Worm (Caenorhabditis elegans) whole organism, young adult: ENCODE results near the gene rpl-16.
A peak's percentile ranks its signal among the peaks of the same experiment; 100 is the strongest.

ENCODE experiments used
- B0261.1 ChIP-seq: sonication (generic microtip); optimal IDR thresholded peaks from 2 replicates; lab custom pipeline; 2016; ENCODE audit warnings: mild to moderate bottlenecking, missing genetic modification characterization, moderate library complexity, missing compliant biosample characterization
- D2030.7 ChIP-seq: fragments of 200-800 bp; sonication (Bioruptor generic); IDR thresholded peaks from 2 replicates; pipeline ENCODE4 v1.3.6; 2022; ENCODE audit warnings: missing genetic modification reagents, missing genetic modification characterization, missing compliant biosample characterization
- F10E7.11 ChIP-seq: sonication (generic microtip); optimal IDR thresholded peaks from 2 replicates; lab custom pipeline; 2017; ENCODE audit warnings: mild to moderate bottlenecking, missing genetic modification characterization, moderate library complexity, missing compliant biosample characterization
- F22D6.2 ChIP-seq: sonication (generic microtip); optimal IDR thresholded peaks from 2 replicates; lab custom pipeline; 2016; ENCODE audit warnings: mild to moderate bottlenecking, missing genetic modification characterization, missing compliant biosample characterization
- F23B12.7 ChIP-seq: sonication (generic microtip); optimal IDR thresholded peaks from 2 replicates; lab custom pipeline; 2017; ENCODE audit warnings: missing genetic modification characterization, mild to moderate bottlenecking, missing compliant biosample characterization, antibody characterized with exemption, moderate library complexity; ENCODE audit not compliant: insufficient read depth
- F33H1.4 ChIP-seq: fragments of 200-800 bp; sonication (Bioruptor generic); IDR thresholded peaks from 2 replicates; pipeline ENCODE4 v1.3.6; 2022; ENCODE audit warnings: missing genetic modification reagents, missing genetic modification characterization, missing compliant biosample characterization
- F39B2.1 ChIP-seq: fragments of 200-800 bp; sonication (Bioruptor generic); IDR thresholded peaks from 2 replicates; pipeline ENCODE4 v1.3.6; 2022; ENCODE audit warnings: missing genetic modification reagents, missing genetic modification characterization, missing compliant biosample characterization
- F57C9.4 ChIP-seq: sonication (generic microtip); optimal IDR thresholded peaks from 2 replicates; lab custom pipeline; 2017; ENCODE audit warnings: mild to moderate bottlenecking, missing genetic modification characterization, missing compliant biosample characterization
- K11D2.4 ChIP-seq: fragments of 200-800 bp; sonication (Bioruptor generic); IDR thresholded peaks from 2 replicates; pipeline ENCODE4 v1.3.6; 2022; ENCODE audit warnings: missing genetic modification reagents, missing genetic modification characterization, missing compliant biosample characterization
- Y53G8AR.9 ChIP-seq: fragments of 200-800 bp; sonication (Bioruptor generic); conservative IDR thresholded peaks from 2 replicates; pipeline ENCODE4 v1.3.6; 2022; ENCODE audit warnings: missing genetic modification reagents, missing genetic modification characterization, missing compliant biosample characterization
- Y56A3A.18 ChIP-seq: fragments of 200-800 bp; sonication (Bioruptor generic); IDR thresholded peaks from 2 replicates; pipeline ENCODE4 v1.3.6; 2022; ENCODE audit warnings: missing genetic modification reagents, missing genetic modification characterization, missing compliant biosample characterization
- Y67H2A.10 ChIP-seq: fragments of 200-800 bp; sonication (Bioruptor generic); conservative IDR thresholded peaks from 2 replicates; pipeline ENCODE4 v1.3.6; 2022; ENCODE audit warnings: missing genetic modification reagents, missing genetic modification characterization, missing compliant biosample characterization
- athp-1 ChIP-seq: sonication (generic microtip); optimal IDR thresholded peaks from 2 replicates; lab custom pipeline; 2017; ENCODE audit warnings: mild to moderate bottlenecking, missing genetic modification characterization, missing compliant biosample characterization
- attf-3 ChIP-seq: fragments of 200-800 bp; sonication (Bioruptor generic); conservative IDR thresholded peaks from 2 replicates; pipeline ENCODE4 v1.3.6; 2022; ENCODE audit warnings: missing genetic modification reagents, missing genetic modification characterization, missing compliant biosample characterization
- ceh-100 ChIP-seq: fragments of 200-800 bp; sonication (Bioruptor generic); IDR thresholded peaks from 2 replicates; pipeline ENCODE4 v1.3.6; 2022; ENCODE audit warnings: missing genetic modification reagents, missing genetic modification characterization, missing compliant biosample characterization
- ceh-58 ChIP-seq: fragments of 200-800 bp; sonication (Bioruptor generic); IDR thresholded peaks from 2 replicates; pipeline ENCODE4 v1.3.6; 2022; ENCODE audit warnings: missing genetic modification characterization, missing compliant biosample characterization
- ceh-79 ChIP-seq: sonication (generic microtip); optimal IDR thresholded peaks from 2 replicates; lab custom pipeline; 2017; ENCODE audit warnings: mild to moderate bottlenecking, missing genetic modification characterization, missing compliant biosample characterization
- ceh-91 ChIP-seq: fragments of 200-800 bp; sonication (Bioruptor generic); IDR thresholded peaks from 2 replicates; pipeline ENCODE4 v1.3.6; 2022; ENCODE audit warnings: missing genetic modification reagents, missing genetic modification characterization, missing compliant biosample characterization
- die-1 ChIP-seq: sonication (generic microtip); optimal IDR thresholded peaks from 2 replicates; lab custom pipeline; 2016; ENCODE audit warnings: missing genotype, mild to moderate bottlenecking, missing genetic modification characterization, missing compliant biosample characterization
- efl-1 ChIP-seq: fragments of 150-350 bp; optimal IDR thresholded peaks from 2 replicates; lab custom pipeline; 2014; ENCODE audit warnings: missing biosample characterization, missing genetic modification reagents, missing genetic modification characterization
- egl-18 ChIP-seq: fragments of 200-800 bp; sonication (Bioruptor generic); IDR thresholded peaks from 2 replicates; pipeline ENCODE4 v1.3.6; 2022; ENCODE audit warnings: missing genetic modification reagents, missing genetic modification characterization, missing compliant biosample characterization
- egl-44 ChIP-seq: fragments of 200-800 bp; sonication (Bioruptor generic); IDR thresholded peaks from 2 replicates; pipeline ENCODE4 v1.3.6; 2022; ENCODE audit warnings: missing genetic modification reagents, missing genetic modification characterization, missing compliant biosample characterization
- egrh-3 ChIP-seq: fragments of 200-800 bp; sonication (Bioruptor generic); IDR thresholded peaks from 2 replicates; pipeline ENCODE4 v1.3.6; 2022; ENCODE audit warnings: missing genetic modification reagents, missing genetic modification characterization, missing compliant biosample characterization
- fkh-3 ChIP-seq: sonication (generic microtip); optimal IDR thresholded peaks from 2 replicates; lab custom pipeline; 2016; ENCODE audit warnings: mild to moderate bottlenecking, missing genetic modification characterization, missing compliant biosample characterization
- him-1 ChIP-seq: sonication (generic microtip); optimal IDR thresholded peaks from 2 replicates; lab custom pipeline; 2016; ENCODE audit warnings: missing genotype, missing genetic modification reagents, missing genetic modification characterization, missing compliant biosample characterization
- hlh-26 ChIP-seq: fragments of 200-800 bp; sonication (Bioruptor generic); conservative IDR thresholded peaks from 2 replicates; pipeline ENCODE4 v1.3.6; 2022; ENCODE audit warnings: missing genetic modification reagents, missing genetic modification characterization, missing compliant biosample characterization
- hmg-1.2 ChIP-seq: fragments of 200-800 bp; sonication (Bioruptor generic); IDR thresholded peaks from 2 replicates; pipeline ENCODE4 v1.3.6; 2022; ENCODE audit warnings: missing genetic modification reagents, missing genetic modification characterization, missing compliant biosample characterization
- hmg-20 ChIP-seq: fragments of 200-800 bp; sonication (Bioruptor generic); IDR thresholded peaks from 2 replicates; pipeline ENCODE4 v1.3.6; 2022; ENCODE audit warnings: missing genetic modification reagents, missing genetic modification characterization, missing compliant biosample characterization
- lin-35 ChIP-seq, 3 experiments: fragments of 150-350 bp in 2 of 3; sonication (generic microtip) in 1 of 3; optimal IDR thresholded peaks; 2 replicates each; lab custom pipeline; 2014 to 2018; ENCODE audit warnings: missing biosample characterization in 3 of 3, missing genetic modification characterization in 3 of 3, missing genetic modification reagents in 3 of 3
- lin-40 ChIP-seq: sonication (generic microtip); optimal IDR thresholded peaks from 2 replicates; lab custom pipeline; 2016; ENCODE audit warnings: missing genetic modification characterization, mild to moderate bottlenecking, missing compliant biosample characterization, missing genotype, missing genetic modification reagents
- madf-6 ChIP-seq: fragments of 200-800 bp; sonication (Bioruptor generic); IDR thresholded peaks from 2 replicates; pipeline ENCODE4 v1.3.6; 2022; ENCODE audit warnings: missing genetic modification reagents, missing genetic modification characterization, missing compliant biosample characterization
- madf-8 ChIP-seq: fragments of 200-800 bp; sonication (Bioruptor generic); conservative IDR thresholded peaks from 2 replicates; pipeline ENCODE4 v1.3.6; 2022; ENCODE audit warnings: missing genetic modification reagents, missing genetic modification characterization, missing compliant biosample characterization
- mcd-1 ChIP-seq: fragments of 200-800 bp; sonication (Bioruptor generic); IDR thresholded peaks from 2 replicates; pipeline ENCODE4 v1.3.6; 2022; ENCODE audit warnings: missing genetic modification reagents, missing genetic modification characterization, missing compliant biosample characterization
- mes-4 ChIP-seq: sonication (generic microtip); optimal IDR thresholded peaks from 2 replicates; lab custom pipeline; 2016; ENCODE audit warnings: missing genotype, missing genetic modification characterization, missing compliant biosample characterization
- nhr-120 ChIP-seq: fragments of 200-800 bp; sonication (Bioruptor generic); IDR thresholded peaks from 2 replicates; pipeline ENCODE4 v1.3.6; 2022; ENCODE audit warnings: missing genetic modification characterization, missing compliant biosample characterization
- nhr-90 ChIP-seq: sonication (generic microtip); optimal IDR thresholded peaks from 2 replicates; lab custom pipeline; 2016; ENCODE audit warnings: missing genotype, mild to moderate bottlenecking, missing genetic modification characterization, missing compliant biosample characterization
- pha-4 ChIP-seq: fragments of 150-350 bp; sonication (generic microtip); optimal IDR thresholded peaks from 2 replicates; lab custom pipeline; 2014; ENCODE audit warnings: missing biosample characterization, missing genetic modification reagents, missing genetic modification characterization
- repo-1 ChIP-seq: sonication (generic microtip); optimal IDR thresholded peaks from 2 replicates; lab custom pipeline; 2017; ENCODE audit warnings: mild to moderate bottlenecking, missing genetic modification characterization, missing compliant biosample characterization
- sea-2 ChIP-seq: fragments of 200-800 bp; sonication (Bioruptor generic); IDR thresholded peaks from 2 replicates; pipeline ENCODE4 v1.3.6; 2022; ENCODE audit warnings: missing genetic modification characterization, missing compliant biosample characterization
- snpc-1.3 ChIP-seq: sonication (generic microtip); optimal IDR thresholded peaks from 2 replicates; lab custom pipeline; 2017; ENCODE audit warnings: missing genetic modification characterization, mild to moderate bottlenecking, missing compliant biosample characterization, antibody characterized with exemption, moderate library complexity, missing genotype, missing genetic modification reagents; ENCODE audit not compliant: insufficient read depth
- somi-1 ChIP-seq: fragments of 200-800 bp; sonication (Bioruptor generic); optimal IDR thresholded peaks from 2 replicates; lab custom pipeline; 2018; ENCODE audit warnings: mild to moderate bottlenecking, missing genetic modification characterization, missing compliant biosample characterization
- sptf-2 ChIP-seq: fragments of 200-800 bp; sonication (Bioruptor generic); optimal IDR thresholded peaks from 2 replicates; lab custom pipeline; 2018; ENCODE audit warnings: mild to moderate bottlenecking, missing genetic modification characterization, missing compliant biosample characterization
- tbp1 ChIP-seq: fragments of 200-800 bp; sonication (Bioruptor generic); optimal IDR thresholded peaks from 2 replicates; lab custom pipeline; 2018; ENCODE audit warnings: mild to moderate bottlenecking, missing genetic modification characterization, missing compliant biosample characterization
- unc-62 ChIP-seq: fragments of 150-350 bp; optimal IDR thresholded peaks from 2 replicates; lab custom pipeline; 2014; ENCODE audit warnings: missing biosample characterization, missing genetic modification reagents, missing genetic modification characterization
- xnd-1 ChIP-seq: sonication (generic microtip); optimal IDR thresholded peaks from 2 replicates; lab custom pipeline; 2016; ENCODE audit warnings: missing genotype, missing genetic modification reagents, missing genetic modification characterization, missing compliant biosample characterization
- ztf-18 ChIP-seq: sonication (generic microtip); optimal IDR thresholded peaks from 2 replicates; lab custom pipeline; 2016; ENCODE audit warnings: missing genotype, mild to moderate bottlenecking, missing genetic modification characterization, missing compliant biosample characterization
- ztf-22 ChIP-seq: fragments of 200-800 bp; sonication (Bioruptor generic); optimal IDR thresholded peaks from 2 replicates; lab custom pipeline; 2018; ENCODE audit warnings: mild to moderate bottlenecking, missing genetic modification characterization, moderate library complexity, missing compliant biosample characterization

The rpl-16 gene

DNA sequence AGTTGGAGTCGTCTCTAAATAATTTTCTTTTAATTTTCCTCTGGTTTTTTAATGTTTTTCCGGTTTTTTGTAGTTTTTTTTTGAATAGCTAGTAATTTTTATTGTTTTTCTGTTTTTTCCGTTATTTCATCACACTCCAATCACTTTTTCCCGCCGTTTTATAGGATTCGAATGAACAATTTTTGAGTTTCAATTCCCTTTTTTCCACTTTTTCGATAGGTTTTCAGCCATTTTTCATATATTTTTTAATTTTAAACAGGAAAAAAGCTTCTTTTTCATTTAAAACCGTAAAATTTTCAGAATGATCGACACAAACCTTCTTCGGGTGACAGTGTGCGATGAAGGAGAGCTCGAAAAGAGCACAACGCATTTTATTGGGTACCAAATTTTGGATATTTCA, 42.0 kb downstream of the rpl-16 start, which contains the start of gene pph-6 (continued):
- TF ChIP-seq madf-8 (GFP tag; lab: Robert Waterston, UW) (no peak), B0261.1 (tag; lab: Kevin White, UChicago) (no peak), ceh-91 (GFP tag; lab: Robert Waterston, UW) (no peak), Y53G8AR.9 (no peak)

DNA sequence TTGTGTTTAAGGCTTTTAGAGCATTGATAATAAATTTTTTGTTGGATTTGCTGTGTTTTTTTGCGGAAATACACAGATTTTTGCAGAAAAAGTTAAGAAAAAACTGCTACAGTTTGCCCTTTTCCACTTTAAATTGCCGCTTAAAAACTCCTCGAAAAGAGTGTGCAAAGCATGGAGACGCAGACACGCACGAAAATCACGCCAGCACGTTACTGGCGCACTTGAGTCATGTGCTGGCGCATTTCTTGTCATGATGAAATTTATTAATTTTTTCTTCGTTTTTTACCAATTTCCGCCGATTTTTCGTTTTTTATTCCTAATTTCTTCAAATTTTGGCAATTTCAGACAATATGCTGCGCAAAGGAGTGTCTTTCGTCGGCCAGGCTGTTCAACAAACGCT, 43.3 kb downstream of the rpl-16 start, which contains the start of gene C34C12.8:
Gene C34C12.8, plus strand, starts transcription at position 346 of the 400 bp plus-strand sequence.
- TF ChIP-seq Y56A3A.18 (GFP tag; lab: Robert Waterston, UW) (peak; percentile 93), hmg-1.2 (GFP tag; lab: Robert Waterston, UW) (peak; percentile 99), nhr-120 (GFP tag; lab: Robert Waterston, UW) (no peak), ceh-79 (tag; lab: Kevin White, UChicago) (peak; percentile 8), ztf-18 (tag; lab: Kevin White, UChicago) (peak; percentile 99), ceh-100 (GFP tag; lab: Robert Waterston, UW) (peak; percentile 90), F39B2.1 (no peak), repo-1 (peak; percentile 94), egrh-3 (GFP tag; lab: Robert Waterston, UW) (no peak), D2030.7 (GFP tag; lab: Robert Waterston, UW) (peak; percentile 93), lin-40 (tag; lab: Kevin White, UChicago) (peak; percentile 96), athp-1 (tag; lab: Kevin White, UChicago) (peak; percentile 93), sptf-2 (GFP tag; lab: Kevin White, UChicago) (no peak), xnd-1 (tag; lab: Kevin White, UChicago) (peak; percentile 84), snpc-1.3 (tag; lab: Kevin White, UChicago) (peak; percentile 94), lin-35 (GFP tag; optimal IDR thresholded peaks at IDR 0.05; lab: Kevin White, UChicago) (peak in 2 of 3 experiments; percentile 91 to 95), F22D6.2 (peak; percentile 82), attf-3 (GFP tag; lab: Robert Waterston, UW) (peak; percentile 45; the same call in 1 of the 2 replicates), tbp1 (GFP tag; lab: Kevin White, UChicago) (peak; percentile 74), mes-4 (peak; percentile 44), die-1 (tag; lab: Kevin White, UChicago) (no peak), pha-4 (tag; lab: Kevin White, UChicago) (no peak), somi-1 (GFP tag; lab: Kevin White, UChicago) (peak; percentile 75), K11D2.4 (GFP tag; lab: Robert Waterston, UW) (peak; percentile 96), efl-1 (GFP tag; lab: Kevin White, UChicago) (peak; percentile 83), sea-2 (no peak), fkh-3 (tag; lab: Kevin White, UChicago) (no peak), ztf-22 (peak; percentile 11), madf-8 (GFP tag; lab: Robert Waterston, UW) (peak; percentile 80), nhr-90 (tag; lab: Kevin White, UChicago) (no peak), F23B12.7 (tag; lab: Kevin White, UChicago) (peak; percentile 69), F33H1.4 (GFP tag; lab: Robert Waterston, UW) (peak; percentile 89), ceh-91 (GFP tag; lab: Robert Waterston, UW) (peak; percentile 83), him-1 (peak; percentile 19), madf-6 (GFP tag; lab: Robert Waterston, UW) (peak; percentile 96), hlh-26 (no peak), B0261.1 (tag; lab: Kevin White, UChicago) (peak; percentile 14), F57C9.4 (tag; lab: Kevin White, UChicago) (peak; percentile 5), mcd-1 (GFP tag; lab: Robert Waterston, UW) (peak; percentile 99), Y67H2A.10 (GFP tag; lab: Robert Waterston, UW) (peak; percentile 25; the same call in 1 of the 2 replicates), egl-18 (GFP tag; lab: Robert Waterston, UW) (peak; percentile 80; the same call in 1 of the 2 replicates), egl-44 (GFP tag; lab: Robert Waterston, UW) (peak; percentile 50; the same call in 1 of the 2 replicates), ceh-58 (no peak), unc-62 (GFP tag; lab: Kevin White, UChicago) (peak; percentile 30), hmg-20 (GFP tag; lab: Robert Waterston, UW) (peak; percentile 90), F10E7.11 (tag; lab: Kevin White, UChicago) (peak; percentile 12)
